Worm (Caenorhabditis elegans): ENCODE results near the gene nhr-125.

ce11 chrV:4298579-4298978 lies 26.7 kb downstream of the nhr-125 start, which contains the start of gene ZC132.11:
- TF ChIP-seq nhr-237 (tag; optimal IDR thresholded peaks at IDR 0.05) = no peak
- no peak for TF ChIP-seq tbx-2 (tag; optimal IDR thresholded peaks at IDR 0.05)
- no peak for TF ChIP-seq egl-27 (tag; optimal IDR thresholded peaks at IDR 0.05)
- TF ChIP-seq R02D3.7 (tag; optimal IDR thresholded peaks at IDR 0.05) = no peak
- no peak for TF ChIP-seq nhr-77 (tag; optimal IDR thresholded peaks at IDR 0.05)
- no peak for TF ChIP-seq nhr-43 (tag; optimal IDR thresholded peaks at IDR 0.05; ENCODE audit: poor library complexity, severe bottlenecking)
- no peak for TF ChIP-seq ztf-11 (tag; optimal IDR thresholded peaks at IDR 0.05)
- no peak for TF ChIP-seq zag-1 (tag; optimal IDR thresholded peaks at IDR 0.05)
